Worm (Caenorhabditis elegans): ENCODE measurements around the gene ppm-2.

DNA sequence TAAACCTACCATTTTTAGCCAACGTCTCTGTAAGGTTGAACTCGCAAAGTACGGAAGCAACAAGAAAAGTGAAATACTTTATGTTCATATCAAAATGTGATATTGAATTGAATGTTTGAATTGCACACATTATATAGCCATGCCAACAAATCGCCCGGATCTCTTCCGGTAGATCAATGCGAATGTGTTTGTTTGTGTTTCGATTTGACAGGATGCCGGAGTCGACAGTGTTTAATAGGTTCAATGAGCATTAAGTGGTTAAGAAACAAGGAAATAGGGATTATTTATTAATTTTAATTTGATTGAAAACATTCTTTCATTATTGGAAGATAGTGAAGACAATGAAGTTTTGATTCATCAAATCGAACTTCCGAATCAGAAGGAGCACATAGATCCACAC is 4.0 kb upstream of the ppm-2 start, which contains the start of gene pqn-29:
- no peak for TF ChIP-seq him-1 (tag; optimal IDR thresholded peaks at IDR 0.05)
- no peak for TF ChIP-seq dao-5 (tag; optimal IDR thresholded peaks at IDR 0.05)
- TF ChIP-seq W03F9.2 (tag; optimal IDR thresholded peaks at IDR 0.05), result no peak
